Worm (Caenorhabditis elegans): ENCODE data around the gene Y57G11C.5.

Y57G11C.5 gene

DNA sequence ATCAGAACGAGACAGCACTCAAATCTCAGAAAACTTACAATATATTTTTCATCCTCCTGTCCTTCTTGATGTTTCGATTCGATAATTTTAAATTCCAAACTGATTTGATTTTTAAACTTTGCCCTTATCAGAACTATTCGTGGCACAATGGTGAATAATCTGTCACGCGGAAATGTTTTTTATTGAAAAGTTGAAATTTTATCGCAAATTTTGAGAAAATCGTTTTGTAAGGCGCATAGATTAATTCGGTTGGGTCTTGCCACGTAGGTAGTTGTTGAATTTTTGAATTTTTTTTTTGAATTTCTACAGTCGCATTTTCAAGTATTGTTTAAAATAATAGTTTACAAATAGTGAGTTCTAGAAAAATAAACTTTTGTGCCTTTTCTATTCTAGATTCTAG lies 4.4 kb downstream of the Y57G11C.5 start, which contains the start of gene ptp-5.2:
Gene ptp-5.2, minus strand, starts transcription at position 101 of the 400 bp plus-strand sequence.
- no peak for TF ChIP-seq elt-3 (tag; optimal IDR thresholded peaks at IDR 0.05)

DNA sequence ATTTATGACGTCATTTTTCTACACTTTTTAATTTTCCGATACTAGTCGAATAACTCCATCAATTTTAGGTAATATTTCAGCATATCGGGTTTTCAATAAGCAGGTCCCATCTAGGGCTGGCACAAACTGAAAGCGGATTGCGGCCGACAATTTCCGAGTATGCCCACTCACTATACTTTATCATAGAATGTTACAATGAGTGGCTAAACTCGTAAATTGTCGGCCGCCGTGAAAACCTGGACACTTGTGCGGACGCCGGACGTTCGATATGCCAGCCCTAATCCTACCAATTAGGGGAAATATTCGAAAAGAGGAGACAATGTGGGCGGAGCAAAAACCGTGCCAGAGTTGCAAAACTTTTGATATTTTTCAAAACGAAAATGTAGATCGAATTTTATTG lies 5.6 kb downstream of the Y57G11C.5 start:
- no peak for TF ChIP-seq C04F5.9 (tag; optimal IDR thresholded peaks at IDR 0.05)
- TF ChIP-seq skn-1 (tag; optimal IDR thresholded peaks at IDR 0.05): no peak
- TF ChIP-seq isw-1 (GFP tag; IDR thresholded peaks at IDR 0.05): no peak

DNA sequence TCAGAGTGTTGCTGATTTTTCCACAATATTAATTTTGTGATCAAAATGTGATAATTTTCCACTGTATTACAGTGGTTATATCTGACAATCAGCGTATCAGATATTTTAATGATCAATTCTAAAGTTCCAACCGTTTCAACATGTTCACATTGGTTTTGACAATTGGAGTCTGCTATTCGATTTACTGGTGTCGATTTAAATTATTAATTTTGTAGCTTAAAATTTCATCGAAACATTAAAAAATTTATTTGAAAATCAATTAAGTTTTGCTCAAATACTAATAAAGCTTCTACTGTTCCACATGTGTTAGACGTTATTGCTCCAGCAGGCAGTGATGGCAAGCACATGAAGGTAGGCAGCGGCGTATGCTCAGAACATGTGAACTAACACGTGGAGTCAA lies 7.5 kb downstream of the Y57G11C.5 start:
- TF ChIP-seq snpc-4 (tag; optimal IDR thresholded peaks at IDR 0.05) (no peak), aly-2 (tag; optimal IDR thresholded peaks at IDR 0.05) (no peak), alr-1 (tag; optimal IDR thresholded peaks at IDR 0.05; ENCODE audit: borderline replicate concordance) (no peak), lin-15B (tag; optimal IDR thresholded peaks at IDR 0.05) (no peak), nhr-237 (tag; optimal IDR thresholded peaks at IDR 0.05) (no peak), dsc-1 (tag; optimal IDR thresholded peaks at IDR 0.05) (peak; percentile 19), C16A3.4 (tag; optimal IDR thresholded peaks at IDR 0.05) (no peak), vab-15 (tag; optimal IDR thresholded peaks at IDR 0.05) (no peak)

DNA sequence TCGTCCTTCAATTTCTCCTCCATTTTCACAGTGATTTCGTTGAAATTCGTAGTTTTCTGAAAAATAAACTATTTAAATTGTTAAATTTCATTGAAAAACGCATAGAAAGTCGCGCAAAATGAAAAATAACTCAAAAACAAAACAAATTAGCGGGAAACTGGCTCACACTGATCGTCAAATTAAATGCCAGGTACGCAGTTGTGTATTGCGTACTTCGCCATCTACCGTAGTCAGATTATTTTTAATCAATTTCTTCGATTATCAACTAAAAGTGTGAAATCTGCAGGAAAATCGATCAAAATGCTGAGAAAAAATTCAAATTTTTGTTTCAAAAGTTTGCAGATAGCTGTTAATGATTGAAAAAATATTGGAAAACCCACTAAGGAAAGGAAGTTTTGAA lies 10.3 kb downstream of the Y57G11C.5 start, which contains the start of gene Y57G11C.499:
Gene Y57G11C.499, minus strand, starts transcription at position 23 of the 400 bp plus-strand sequence.
- TF ChIP-seq nhr-11 (tag; optimal IDR thresholded peaks at IDR 0.05): no peak
- no peak for TF ChIP-seq Y116A8C.19 (tag; optimal IDR thresholded peaks at IDR 0.05; ENCODE audit: borderline replicate concordance)
- TF ChIP-seq fkh-8 (tag; optimal IDR thresholded peaks at IDR 0.05): no peak
- TF ChIP-seq sox-4 (tag; optimal IDR thresholded peaks at IDR 0.05): no peak
- TF ChIP-seq aly-2 (tag; optimal IDR thresholded peaks at IDR 0.05): no peak
- TF ChIP-seq tlp-1 (tag; optimal IDR thresholded peaks at IDR 0.05): no peak
- no peak for TF ChIP-seq grh-1 (GFP tag; IDR thresholded peaks at IDR 0.05)
- TF ChIP-seq skn-1 (tag; optimal IDR thresholded peaks at IDR 0.05): no peak
- TF ChIP-seq snu-23 (GFP tag; optimal IDR thresholded peaks at IDR 0.05): no peak
- TF ChIP-seq mab-9 (GFP tag; IDR thresholded peaks at IDR 0.05): no peak
- TF ChIP-seq unc-98 (GFP tag; IDR thresholded peaks at IDR 0.05): no peak
- TF ChIP-seq ces-1 (GFP tag; optimal IDR thresholded peaks at IDR 0.05): no peak
- TF ChIP-seq sptf-1 (tag; optimal IDR thresholded peaks at IDR 0.05): no peak
- TF ChIP-seq vab-15 (tag; optimal IDR thresholded peaks at IDR 0.05): no peak
- TF ChIP-seq lin-14 (GFP tag; optimal IDR thresholded peaks at IDR 0.05): no peak
- no peak for TF ChIP-seq ceh-88 (GFP tag; IDR thresholded peaks at IDR 0.05)
- no peak for TF ChIP-seq lin-39 (tag; optimal IDR thresholded peaks at IDR 0.05)
- TF ChIP-seq elt-3 (tag; optimal IDR thresholded peaks at IDR 0.05): no peak

DNA sequence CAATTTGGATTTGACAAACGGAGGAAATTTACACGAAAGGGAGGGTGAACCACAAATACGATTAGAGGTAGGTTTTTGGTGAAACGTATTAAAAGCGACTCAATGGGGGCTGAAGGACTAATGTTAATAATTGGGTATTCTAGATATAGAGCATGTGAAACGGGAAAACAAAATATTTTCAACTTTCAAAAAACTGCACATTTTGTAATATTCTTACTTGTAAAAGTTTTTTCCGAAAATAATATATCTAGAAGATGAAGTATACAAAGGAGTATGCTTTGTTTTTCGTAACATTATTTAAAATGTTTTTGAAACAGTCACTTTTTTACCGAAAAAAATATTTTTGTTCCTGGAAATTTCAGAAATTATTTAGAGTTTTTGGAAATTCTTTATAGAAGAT lies 23.3 kb downstream of the Y57G11C.5 start:
- TF ChIP-seq nhr-90 (tag; optimal IDR thresholded peaks at IDR 0.05; ENCODE audit: poor library complexity) (no peak), hlh-4 (tag; optimal IDR thresholded peaks at IDR 0.05) (no peak), unc-30 (tag; optimal IDR thresholded peaks at IDR 0.05) (no peak), C04F5.9 (tag; optimal IDR thresholded peaks at IDR 0.05) (no peak), nhr-76 (tag; optimal IDR thresholded peaks at IDR 0.05) (no peak), hpl-2 (GFP tag; optimal IDR thresholded peaks at IDR 0.05) (no peak), vab-15 (tag; optimal IDR thresholded peaks at IDR 0.05) (no peak), mef-2 (tag; optimal IDR thresholded peaks at IDR 0.05) (no peak), C16A3.4 (tag; optimal IDR thresholded peaks at IDR 0.05) (no peak), nhr-20 (tag; optimal IDR thresholded peaks at IDR 0.05) (no peak), lsy-2 (tag; optimal IDR thresholded peaks at IDR 0.05) (no peak), nhr-11 (tag; optimal IDR thresholded peaks at IDR 0.05) (no peak), snu-23 (GFP tag; optimal IDR thresholded peaks at IDR 0.05) (no peak), unc-130 (tag; optimal IDR thresholded peaks at IDR 0.05) (no peak), egl-27 (tag; optimal IDR thresholded peaks at IDR 0.05) (no peak), fos-1 (tag; optimal IDR thresholded peaks at IDR 0.05) (no peak), zag-1 (tag; optimal IDR thresholded peaks at IDR 0.05) (no peak)
